Worm (Caenorhabditis elegans) whole organism, L4/young adult: ENCODE measurements around the gene Y57A10C.11.

ENCODE experiments used
- W03F9.2 ChIP-seq: fragments of 150-350 bp; optimal IDR thresholded peaks from 2 replicates; lab custom pipeline; 2014; ENCODE audit warnings: missing biosample characterization, missing genetic modification characterization
- dao-5 ChIP-seq: sonication (generic microtip); optimal IDR thresholded peaks from 2 replicates; lab custom pipeline; 2016; ENCODE audit warnings: missing genotype, missing genetic modification characterization, moderate library complexity, missing compliant biosample characterization
- him-1 ChIP-seq: sonication (generic microtip); optimal IDR thresholded peaks from 2 replicates; lab custom pipeline; 2016; ENCODE audit warnings: missing genotype, missing genetic modification reagents, missing genetic modification characterization, missing compliant biosample characterization

DNA sequence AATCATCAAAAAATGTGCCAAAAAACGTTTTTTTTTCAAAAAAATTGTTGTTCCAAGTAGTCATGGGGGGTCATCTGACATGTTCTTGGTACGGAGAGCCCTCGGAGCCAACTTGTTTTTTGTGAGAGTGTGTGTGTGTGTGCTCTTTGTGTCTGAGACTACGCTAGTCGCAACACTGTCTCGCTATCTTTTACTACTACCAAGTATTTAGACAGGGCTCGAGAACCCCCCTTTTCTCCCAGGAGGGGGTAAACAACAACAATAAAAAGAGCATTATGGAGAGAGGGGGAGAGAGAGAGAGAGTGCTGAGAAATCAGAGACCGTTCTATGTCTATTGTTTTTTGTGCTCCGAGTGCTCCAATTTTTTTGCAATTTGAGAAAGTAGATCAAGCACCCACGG is 35.9 kb downstream of the Y57A10C.11 start:
- no peak for TF ChIP-seq dao-5 (tag; lab: Kevin White, UChicago)
- peak; percentile 12 for TF ChIP-seq him-1 (tag; lab: Kevin White, UChicago)
- no peak for TF ChIP-seq W03F9.2
